Fruit fly (Drosophila melanogaster): Measurements from ENCODE around the gene brwl.
A peak's percentile ranks its signal among the peaks of the same experiment; 100 is the strongest.

Gene brwl

DNA sequence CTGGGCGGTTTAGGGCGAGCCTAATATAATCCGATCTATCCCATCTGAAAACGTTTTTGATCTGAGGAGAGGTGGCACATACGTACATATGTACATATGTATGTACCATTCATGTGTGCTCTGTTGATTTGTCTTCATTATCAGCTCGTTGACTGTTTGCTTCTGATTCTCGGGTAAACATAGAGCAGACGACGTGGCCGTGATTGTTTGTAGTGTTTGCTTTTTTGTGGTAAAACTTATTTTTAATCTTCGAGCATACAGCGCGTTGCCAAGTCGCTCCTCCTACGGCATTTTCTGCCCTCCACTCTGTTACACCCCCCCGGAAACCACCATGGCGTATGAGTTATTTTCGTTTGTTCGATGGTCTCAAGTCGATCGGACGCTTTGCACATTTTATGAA is 43.0 kb upstream of the brwl start (continued):
- no peak for TF ChIP-seq Dfd (GFP tag; optimal IDR thresholded peaks at IDR 0.05)
- no peak; the same call in 2 of the 3 replicates for TF ChIP-seq CG3726 (GFP tag; IDR thresholded peaks at IDR 0.05)
- peak; percentile 50 for TF ChIP-seq CG15479 (GFP tag; optimal IDR thresholded peaks at IDR 0.05)
- peak; percentile 91 for TF ChIP-seq btn (GFP tag; optimal IDR thresholded peaks at IDR 0.05)
- peak; percentile 75 for TF ChIP-seq CG17328 (GFP tag; IDR thresholded peaks at IDR 0.05)
- peak; percentile 43; the same call in 1 of the 2 replicates for TF ChIP-seq Oaz (GFP tag; IDR thresholded peaks at IDR 0.05)
- TF ChIP-seq CG13123 (GFP tag; optimal IDR thresholded peaks at IDR 0.05) = peak; percentile 92
- peak; percentile 25 for TF ChIP-seq CG3995 (GFP tag; optimal IDR thresholded peaks at IDR 0.05)
- TF ChIP-seq CG14441 (GFP tag; IDR thresholded peaks at IDR 0.05) = peak; percentile 71
- TF ChIP-seq B-H1 (GFP tag; IDR thresholded peaks at IDR 0.05) = peak; percentile 59; the same call in 1 of the 3 replicates
- TF ChIP-seq gcm (GFP tag; optimal IDR thresholded peaks at IDR 0.05) = peak; percentile 85
- peak; percentile 77 for TF ChIP-seq Bteb2 (GFP tag; optimal IDR thresholded peaks at IDR 0.05)
- peak; percentile 92 for TF ChIP-seq CG18764 (GFP tag; optimal IDR thresholded peaks at IDR 0.05)
- TF ChIP-seq sim (GFP tag; IDR thresholded peaks at IDR 0.05) = peak; percentile 84
- peak; percentile 94 for TF ChIP-seq CG12236 (GFP tag; optimal IDR thresholded peaks at IDR 0.05)
- TF ChIP-seq knrl (GFP tag; IDR thresholded peaks at IDR 0.05; ENCODE audit: partially characterized antibody) = no peak
- TF ChIP-seq CG11723 (GFP tag; optimal IDR thresholded peaks at IDR 0.05) = peak; percentile 86
- peak in 1 of 2 experiments; percentile 73 for TF ChIP-seq tll (GFP tag; optimal IDR thresholded peaks at IDR 0.05)
- TF ChIP-seq CG42726 (GFP tag; IDR thresholded peaks at IDR 0.05; ENCODE audit: partially characterized antibody) = no peak
- TF ChIP-seq CG12155 (GFP tag; optimal IDR thresholded peaks at IDR 0.05) = peak; percentile 45
- TF ChIP-seq Ssrp (tag; optimal IDR thresholded peaks at IDR 0.05) = peak; percentile 12
- peak; percentile 12; the same call in 1 of the 2 replicates for TF ChIP-seq ssp (GFP tag; IDR thresholded peaks at IDR 0.05)
- TF ChIP-seq chm (GFP tag; IDR thresholded peaks at IDR 0.05) = peak; percentile 94
- no peak for TF ChIP-seq yki (optimal IDR thresholded peaks at IDR 0.05)
- TF ChIP-seq CG10147 (GFP tag; optimal IDR thresholded peaks at IDR 0.05) = peak; percentile 72
- TF ChIP-seq CG13894 (tag; optimal IDR thresholded peaks at IDR 0.05) = peak; percentile 82
- TF ChIP-seq sens-2 (GFP tag; IDR thresholded peaks at IDR 0.05) = no peak; the same call in 1 of the 2 replicates
- peak; percentile 79 for TF ChIP-seq CG7372 (GFP tag; IDR thresholded peaks at IDR 0.05)
- TF ChIP-seq NC2β (GFP tag; optimal IDR thresholded peaks at IDR 0.05) = peak; percentile 91
- peak; percentile 94 for TF ChIP-seq Hmr (GFP tag; optimal IDR thresholded peaks at IDR 0.05)
- TF ChIP-seq CG1647 (GFP tag; optimal IDR thresholded peaks at IDR 0.05) = peak; percentile 83
- TF ChIP-seq Hr51 (GFP tag; optimal IDR thresholded peaks at IDR 0.05) = peak; percentile 41 to 90
- TF ChIP-seq CG12299 (tag; optimal IDR thresholded peaks at IDR 0.05) = peak; percentile 92
- TF ChIP-seq CG6854 (GFP tag; optimal IDR thresholded peaks at IDR 0.05) = peak; percentile 87
- peak; percentile 90 for TF ChIP-seq Mes4 (GFP tag; optimal IDR thresholded peaks at IDR 0.05)
- peak; percentile 74 for TF ChIP-seq CG7786 (GFP tag; optimal IDR thresholded peaks at IDR 0.05)
- TF ChIP-seq CG10654 (GFP tag; optimal IDR thresholded peaks at IDR 0.05) = peak; percentile 79
- peak; percentile 69 for TF ChIP-seq Hand (GFP tag; optimal IDR thresholded peaks at IDR 0.05)
- no peak for TF ChIP-seq pita (GFP tag; optimal IDR thresholded peaks at IDR 0.05)
- peak; percentile 73 for TF ChIP-seq CG43689 (GFP tag; IDR thresholded peaks at IDR 0.05)
- TF ChIP-seq Tbp (GFP tag; optimal IDR thresholded peaks at IDR 0.05) = no peak
- peak; percentile 50; the same call in 1 of the 2 replicates for TF ChIP-seq toy (GFP tag; IDR thresholded peaks at IDR 0.05)
- peak; percentile 62 for TF ChIP-seq az2 (GFP tag; optimal IDR thresholded peaks at IDR 0.05)
- TF ChIP-seq mld (GFP tag; IDR thresholded peaks at IDR 0.05; ENCODE audit: partially characterized antibody) = no peak
- peak; percentile 6 for TF ChIP-seq Dp (GFP tag; optimal IDR thresholded peaks at IDR 0.05)
- TF ChIP-seq CG16779 (GFP tag; IDR thresholded peaks at IDR 0.05) = peak; percentile 66
- 0 out of 2 replicates have a peak, but pooled peaks have one; percentile 9 for TF ChIP-seq aop (GFP tag; IDR thresholded peaks at IDR 0.05)
- TF ChIP-seq CG5953 (GFP tag; IDR thresholded peaks at IDR 0.05) = peak; percentile 73
- peak; percentile 78 to 83 for TF ChIP-seq chif (GFP tag; optimal IDR thresholded peaks at IDR 0.05)
- peak; percentile 85 for TF ChIP-seq CG7271 (tag; optimal IDR thresholded peaks at IDR 0.05)
- peak; percentile 76 for TF ChIP-seq CG14050 (GFP tag; IDR thresholded peaks at IDR 0.05)
